Worm (Caenorhabditis elegans) whole organism, midembryonic: ENCODE results near the gene H03G16.7.

Experiments
- flt-1 ChIP-seq: fragments of 200-800 bp; sonication (Bioruptor generic); IDR thresholded peaks from 2 replicates; pipeline ENCODE4 v1.3.6; 2022; ENCODE audit warnings: missing genetic modification characterization, missing compliant biosample characterization
- klf-2 ChIP-seq: fragments of 200-800 bp; sonication (Bioruptor generic); conservative IDR thresholded peaks from 2 replicates; pipeline ENCODE4 v1.3.6; 2022; ENCODE audit warnings: missing genetic modification reagents, missing genetic modification characterization, missing compliant biosample characterization
- med-1 ChIP-seq: sonication (generic microtip); optimal IDR thresholded peaks from 2 replicates; lab custom pipeline; 2017; ENCODE audit warnings: missing genetic modification characterization, mild to moderate bottlenecking, missing compliant biosample characterization, antibody characterized with exemption, missing genetic modification reagents; ENCODE audit not compliant: insufficient read depth
- tab-1 ChIP-seq: fragments of 200-800 bp; sonication (Bioruptor generic); IDR thresholded peaks from 2 replicates; pipeline ENCODE4 v1.3.6; 2022; ENCODE audit warnings: missing genetic modification characterization, missing compliant biosample characterization
- ztf-23 ChIP-seq: fragments of 200-800 bp; sonication (Bioruptor generic); IDR thresholded peaks from 2 replicates; pipeline ENCODE4 v1.3.6; 2022; ENCODE audit warnings: missing genetic modification reagents, missing genetic modification characterization, missing compliant biosample characterization
- ztf-29 ChIP-seq: fragments of 200-800 bp; sonication (Bioruptor generic); IDR thresholded peaks from 2 replicates; pipeline ENCODE4 v1.3.6; 2022; ENCODE audit warnings: missing genetic modification reagents, missing genetic modification characterization, missing compliant biosample characterization

- TF ChIP-seq med-1 (GFP tag; lab: Kevin White, UChicago): no peak
- TF ChIP-seq ztf-29 (GFP tag; lab: Robert Waterston, UW): no peak
- TF ChIP-seq klf-2 (GFP tag; lab: Robert Waterston, UW): no peak
- TF ChIP-seq tab-1 (GFP tag; lab: Robert Waterston, UW): no peak
- TF ChIP-seq flt-1 (GFP tag; lab: Robert Waterston, UW): no peak
- TF ChIP-seq ztf-23 (GFP tag; lab: Robert Waterston, UW): no peak
These were observed 8.3 kb downstream of the H03G16.7 start for ce11 chrX:15047541-15047940.
